Worm (Caenorhabditis elegans): ENCODE results near the gene T02G5.15.

T02G5.15 gene

ce11 chrII:7072590-7073536 lies 11.3 kb upstream of the T02G5.15 start (continued):
- TF ChIP-seq hmg-1.1 (GFP tag; IDR thresholded peaks at IDR 0.05) = 0 out of 2 replicates have a peak, but pooled peaks have one; percentile 23
- TF ChIP-seq nhr-10 (tag; optimal IDR thresholded peaks at IDR 0.05) = peak; percentile 75
- no peak for TF ChIP-seq D1046.2 (GFP tag; IDR thresholded peaks at IDR 0.05)
- peak; percentile 57 for TF ChIP-seq mep-1 (tag; optimal IDR thresholded peaks at IDR 0.05)
- TF ChIP-seq lin-13 (GFP tag; optimal IDR thresholded peaks at IDR 0.05) = peak; percentile 21
- TF ChIP-seq zag-1 (tag; optimal IDR thresholded peaks at IDR 0.05) = no peak
- peak; percentile 98 for TF ChIP-seq nhr-11 (tag; optimal IDR thresholded peaks at IDR 0.05)
- TF ChIP-seq attf-4 (tag; optimal IDR thresholded peaks at IDR 0.05) = no peak
- TF ChIP-seq mes-2 (tag; optimal IDR thresholded peaks at IDR 0.05; ENCODE audit: poor library complexity, severe bottlenecking) = peak; percentile 77
- no peak for TF ChIP-seq aly-2 (tag; optimal IDR thresholded peaks at IDR 0.05)
- no peak for TF ChIP-seq skn-1 (tag; optimal IDR thresholded peaks at IDR 0.05)
- TF ChIP-seq Y105C5A.15 (GFP tag; IDR thresholded peaks at IDR 0.05) = no peak
- no peak for TF ChIP-seq F37D6.2 (tag; optimal IDR thresholded peaks at IDR 0.05)
- TF ChIP-seq ceh-28 (tag; optimal IDR thresholded peaks at IDR 0.05) = no peak
- no peak for TF ChIP-seq nhr-25 (tag; optimal IDR thresholded peaks at IDR 0.05; ENCODE audit: borderline replicate concordance, insufficient read depth)
- no peak for TF ChIP-seq egl-27 (tag; optimal IDR thresholded peaks at IDR 0.05)
- peak in 1 of 2 experiments; percentile 47 for TF ChIP-seq mdl-1 (tag; optimal IDR thresholded peaks at IDR 0.05)
- no peak for TF ChIP-seq sdz-12 (GFP tag; optimal IDR thresholded peaks at IDR 0.05)

ce11 chrII:7073537-7073913 lies 10.6 kb upstream of the T02G5.15 start, which contains the start of gene kat-1:
Gene kat-1, plus strand, starts transcription at chrII:7073814.
- TF ChIP-seq nhr-76 (tag; optimal IDR thresholded peaks at IDR 0.05) (no peak), lin-38 (GFP tag; IDR thresholded peaks at IDR 0.05) (no peak; the same call in 1 of the 2 replicates), ceh-44 (GFP tag; IDR thresholded peaks at IDR 0.05) (no peak), nhr-28 (tag; optimal IDR thresholded peaks at IDR 0.05) (no peak), php-3 (GFP tag; IDR thresholded peaks at IDR 0.05) (no peak), Y48G9A.11 (GFP tag; IDR thresholded peaks at IDR 0.05) (no peak), pqm-1 (tag; optimal IDR thresholded peaks at IDR 0.05) (no peak), zip-11 (GFP tag; IDR thresholded peaks at IDR 0.05) (no peak), mep-1 (tag; optimal IDR thresholded peaks at IDR 0.05) (no peak), mes-2 (tag; optimal IDR thresholded peaks at IDR 0.05; ENCODE audit: poor library complexity, severe bottlenecking) (no peak), unc-39 (tag; optimal IDR thresholded peaks at IDR 0.05) (no peak), ceh-82 (tag; optimal IDR thresholded peaks at IDR 0.05) (no peak), lin-39 (tag; optimal IDR thresholded peaks at IDR 0.05) (no peak), nhr-237 (tag; optimal IDR thresholded peaks at IDR 0.05) (no peak), set-16 (GFP tag; IDR thresholded peaks at IDR 0.05) (no peak), nhr-10 (tag; optimal IDR thresholded peaks at IDR 0.05) (no peak), snpc-4 (tag; optimal IDR thresholded peaks at IDR 0.05) (no peak), jun-1 (tag; optimal IDR thresholded peaks at IDR 0.05) (no peak), hif-1 (tag; optimal IDR thresholded peaks at IDR 0.05) (no peak), ama-1 (optimal IDR thresholded peaks at IDR 0.05) (no peak)

ce11 chrII:7075564-7076228 lies 8.4 kb upstream of the T02G5.15 start, which contains the start of gene T02G5.7:
Gene T02G5.7, plus strand, starts transcription at chrII:7075614.
- no peak for TF ChIP-seq zag-1 (tag; optimal IDR thresholded peaks at IDR 0.05)
- TF ChIP-seq mdt-29 (GFP tag; IDR thresholded peaks at IDR 0.05) = no peak
- TF ChIP-seq unc-62 (GFP tag; optimal IDR thresholded peaks at IDR 0.05 in 1 of 2) = no peak
- no peak for TF ChIP-seq unc-62 (tag; optimal IDR thresholded peaks at IDR 0.05)
- TF ChIP-seq Y48G9A.11 (GFP tag; IDR thresholded peaks at IDR 0.05) = 0 out of 2 replicates have a peak, but pooled peaks have one; percentile 24
- peak in 1 of 2 experiments; percentile 39 for TF ChIP-seq daf-16 (GFP tag; optimal IDR thresholded peaks at IDR 0.05)
- no peak for TF ChIP-seq daf-16 (tag; optimal IDR thresholded peaks at IDR 0.05)
- peak; percentile 40 for TF ChIP-seq lin-38 (GFP tag; IDR thresholded peaks at IDR 0.05)
- TF ChIP-seq zfp-3 (GFP tag; conservative IDR thresholded peaks at IDR 0.05) = 0 out of 2 replicates have a peak, but pooled peaks have one; percentile 22
- no peak for TF ChIP-seq nhr-76 (tag; optimal IDR thresholded peaks at IDR 0.05)
- no peak for TF ChIP-seq dmd-6 (GFP tag; IDR thresholded peaks at IDR 0.05)
- TF ChIP-seq ceh-62 (tag; optimal IDR thresholded peaks at IDR 0.05) = no peak
- TF ChIP-seq daf-19 (GFP tag; conservative IDR thresholded peaks at IDR 0.05) = 0 out of 2 replicates have a peak, but pooled peaks have one; percentile 53
- no peak for TF ChIP-seq arid-1 (GFP tag; conservative IDR thresholded peaks at IDR 0.05)
- 0 out of 2 replicates have a peak, but pooled peaks have one; percentile 48 for TF ChIP-seq saeg-2 (GFP tag; IDR thresholded peaks at IDR 0.05)
